Fruit fly (Drosophila melanogaster) whole organism, pupa: ENCODE data around the gene CG31482.

Experiments used
- CG15710 ChIP-seq: fragments of 200-800 bp; sonication (Bioruptor generic); optimal IDR thresholded peaks from 2 replicates; lab custom pipeline; 2018; ENCODE audit warnings: missing biosample characterization, mild to moderate bottlenecking, missing genetic modification characterization, moderate library complexity
- CG4496 ChIP-seq: fragments of 200-800 bp; sonication (Bioruptor generic); IDR thresholded peaks from 3 replicates; pipeline ENCODE4 v1.3.6; 2022; ENCODE audit warnings: missing biosample characterization, missing genetic modification characterization
- EcR ChIP-seq: fragments of 200-800 bp; sonication (Bioruptor generic); optimal IDR thresholded peaks from 3 replicates; lab custom pipeline; 2019; ENCODE audit warnings: missing biosample characterization, missing genetic modification characterization, mild to moderate bottlenecking, moderate library complexity, missing genetic modification reagents
- Ets98B ChIP-seq: fragments of 200-800 bp; sonication (Bioruptor generic); IDR thresholded peaks from 2 replicates; pipeline ENCODE4 v1.3.6; 2022; ENCODE audit warnings: missing biosample characterization, missing genetic modification characterization
- Pif1A ChIP-seq: fragments of 200-800 bp; sonication (Bioruptor generic); optimal IDR thresholded peaks from 3 replicates; lab custom pipeline; 2016; ENCODE audit warnings: missing biosample characterization, missing genetic modification characterization
- Snoo ChIP-seq: fragments of 200-800 bp; sonication (Bioruptor generic); optimal IDR thresholded peaks from 3 replicates; lab custom pipeline; 2017; ENCODE audit warnings: missing biosample characterization, mild to moderate bottlenecking, missing genetic modification characterization, inconsistent platforms

Gene CG31482

DNA sequence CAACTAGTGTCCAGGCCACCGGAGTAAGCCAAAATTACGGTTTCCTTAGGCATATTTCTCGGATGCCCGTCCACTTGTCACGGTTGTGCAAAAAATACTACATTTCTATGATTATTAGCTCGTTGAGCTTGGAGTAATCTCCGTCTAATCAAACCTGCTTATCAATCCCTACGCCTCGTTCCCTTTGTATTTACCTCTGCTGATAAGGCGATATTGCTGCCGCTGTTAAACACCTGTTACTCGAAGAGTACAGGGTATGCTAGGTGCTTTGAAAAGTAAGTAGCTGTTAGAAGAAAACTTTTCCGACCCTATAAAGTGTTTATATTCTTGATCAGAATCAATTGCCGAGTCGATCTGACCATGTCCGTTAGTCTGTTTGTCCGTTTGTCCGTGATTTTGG, 43.3 kb downstream of the CG31482 start, which contains the start of gene Ass:
Ass (minus strand) TSS at position 101 of the 400 bp plus-strand sequence.
- TF ChIP-seq Pif1A: no peak
- no peak for TF ChIP-seq CG15710 (tag; lab: Kevin White, UChicago)
- TF ChIP-seq EcR (GFP tag; lab: Kevin White, UChicago): no peak
- TF ChIP-seq, all 21 proteins: peak for 0

dm6 chr3R:6646740-6647139, 45.7 kb downstream of the CG31482 start, which contains the start of gene Taf1:
Gene Taf1 (plus strand): TSS chr3R:6646889.
- TF ChIP-seq CG4496 (GFP tag; lab: Robert Waterston, UW) (no peak), Ets98B (no peak), Snoo (tag; lab: Kevin White, UChicago) (no peak)
